Worm (Caenorhabditis elegans) whole organism, young adult: ENCODE data around the gene C44H4.8.

ENCODE experiments used
- C06A6.2 ChIP-seq: fragments of 200-800 bp; sonication (Bioruptor generic); conservative IDR thresholded peaks from 2 replicates; pipeline ENCODE4 v1.3.6; 2022; ENCODE audit warnings: missing genetic modification characterization, missing compliant biosample characterization
- F10E7.11 ChIP-seq: sonication (generic microtip); optimal IDR thresholded peaks from 2 replicates; lab custom pipeline; 2017; ENCODE audit warnings: mild to moderate bottlenecking, missing genetic modification characterization, moderate library complexity, missing compliant biosample characterization
- F33H1.4 ChIP-seq: fragments of 200-800 bp; sonication (Bioruptor generic); IDR thresholded peaks from 2 replicates; pipeline ENCODE4 v1.3.6; 2022; ENCODE audit warnings: missing genetic modification reagents, missing genetic modification characterization, missing compliant biosample characterization
- F57C9.4 ChIP-seq: sonication (generic microtip); optimal IDR thresholded peaks from 2 replicates; lab custom pipeline; 2017; ENCODE audit warnings: mild to moderate bottlenecking, missing genetic modification characterization, missing compliant biosample characterization
- K11D2.4 ChIP-seq: fragments of 200-800 bp; sonication (Bioruptor generic); IDR thresholded peaks from 2 replicates; pipeline ENCODE4 v1.3.6; 2022; ENCODE audit warnings: missing genetic modification reagents, missing genetic modification characterization, missing compliant biosample characterization
- Y79H2A.3 ChIP-seq: fragments of 200-800 bp; sonication (Bioruptor generic); conservative IDR thresholded peaks from 2 replicates; pipeline ENCODE4 v1.3.6; 2022; ENCODE audit warnings: missing genetic modification reagents, missing genetic modification characterization, missing compliant biosample characterization
- aptf-3 ChIP-seq: fragments of 200-800 bp; sonication (Bioruptor generic); IDR thresholded peaks from 2 replicates; pipeline ENCODE4 v1.3.6; 2022; ENCODE audit warnings: missing genetic modification characterization, missing compliant biosample characterization
- atf-7 ChIP-seq: sonication (generic microtip); optimal IDR thresholded peaks from 2 replicates; lab custom pipeline; 2017; ENCODE audit warnings: mild to moderate bottlenecking, missing genetic modification characterization, missing compliant biosample characterization
- bed-2 ChIP-seq: fragments of 200-800 bp; sonication (Bioruptor generic); IDR thresholded peaks from 2 replicates; pipeline ENCODE4 v1.3.6; 2022; ENCODE audit warnings: missing genetic modification reagents, missing genetic modification characterization, missing compliant biosample characterization
- cebp-1 ChIP-seq, 2 experiments: fragments of 200-800 bp in 1 of 2; sonication (Bioruptor generic) in 1 of 2; sonication (generic microtip) in 1 of 2; IDR thresholded peaks in 1 of 2; optimal IDR thresholded peaks in 1 of 2; 2 replicates each; pipeline versions ENCODE4 v1.3.6 to Lab custom; 2017 to 2022; ENCODE audit warnings: missing compliant biosample characterization in 2 of 2, missing genetic modification characterization in 2 of 2, mild to moderate bottlenecking in 1 of 2, missing genetic modification reagents in 1 of 2, moderate library complexity in 1 of 2
- cebp-2 ChIP-seq: fragments of 200-800 bp; sonication (Bioruptor generic); IDR thresholded peaks from 2 replicates; pipeline ENCODE4 v1.3.6; 2022; ENCODE audit warnings: missing genetic modification characterization, missing compliant biosample characterization
- ceh-40 ChIP-seq: fragments of 200-800 bp; sonication (Bioruptor generic); IDR thresholded peaks from 2 replicates; pipeline ENCODE4 v1.3.6; 2022; ENCODE audit warnings: missing genetic modification characterization, missing compliant biosample characterization
- ceh-91 ChIP-seq: fragments of 200-800 bp; sonication (Bioruptor generic); IDR thresholded peaks from 2 replicates; pipeline ENCODE4 v1.3.6; 2022; ENCODE audit warnings: missing genetic modification reagents, missing genetic modification characterization, missing compliant biosample characterization
- dox-1 ChIP-seq: fragments of 200-800 bp; sonication (Bioruptor generic); IDR thresholded peaks from 2 replicates; pipeline ENCODE4 v1.3.6; 2022; ENCODE audit warnings: missing genetic modification reagents, missing genetic modification characterization, missing compliant biosample characterization
- dpl-1 ChIP-seq: fragments of 150-350 bp; optimal IDR thresholded peaks from 2 replicates; lab custom pipeline; 2014; ENCODE audit warnings: missing biosample characterization, missing genetic modification reagents, missing genetic modification characterization
- efl-1 ChIP-seq: fragments of 150-350 bp; optimal IDR thresholded peaks from 2 replicates; lab custom pipeline; 2014; ENCODE audit warnings: missing biosample characterization, missing genetic modification reagents, missing genetic modification characterization
- egrh-3 ChIP-seq: fragments of 200-800 bp; sonication (Bioruptor generic); IDR thresholded peaks from 2 replicates; pipeline ENCODE4 v1.3.6; 2022; ENCODE audit warnings: missing genetic modification reagents, missing genetic modification characterization, missing compliant biosample characterization
- him-1 ChIP-seq: sonication (generic microtip); optimal IDR thresholded peaks from 2 replicates; lab custom pipeline; 2016; ENCODE audit warnings: missing genotype, missing genetic modification reagents, missing genetic modification characterization, missing compliant biosample characterization
- hmg-1.2 ChIP-seq: fragments of 200-800 bp; sonication (Bioruptor generic); IDR thresholded peaks from 2 replicates; pipeline ENCODE4 v1.3.6; 2022; ENCODE audit warnings: missing genetic modification reagents, missing genetic modification characterization, missing compliant biosample characterization
- let-526 ChIP-seq: fragments of 200-800 bp; sonication (Bioruptor generic); IDR thresholded peaks from 2 replicates; pipeline ENCODE4 v1.3.6; 2022; ENCODE audit warnings: missing genetic modification reagents, missing genetic modification characterization, missing compliant biosample characterization
- let-607 ChIP-seq, 2 experiments: fragments of 200-800 bp in 1 of 2; sonication (Bioruptor generic) in 1 of 2; sonication (generic microtip) in 1 of 2; optimal IDR thresholded peaks; 2 replicates each; lab custom pipeline; 2016 to 2018; ENCODE audit warnings: mild to moderate bottlenecking in 2 of 2, missing compliant biosample characterization in 2 of 2, missing genetic modification characterization in 2 of 2, moderate library complexity in 2 of 2, missing genotype in 1 of 2
- lin-35 ChIP-seq, 3 experiments: fragments of 150-350 bp in 2 of 3; sonication (generic microtip) in 1 of 3; optimal IDR thresholded peaks; 2 replicates each; lab custom pipeline; 2014 to 2018; ENCODE audit warnings: missing biosample characterization in 3 of 3, missing genetic modification characterization in 3 of 3, missing genetic modification reagents in 3 of 3
- mcd-1 ChIP-seq: fragments of 200-800 bp; sonication (Bioruptor generic); IDR thresholded peaks from 2 replicates; pipeline ENCODE4 v1.3.6; 2022; ENCODE audit warnings: missing genetic modification reagents, missing genetic modification characterization, missing compliant biosample characterization
- mes-4 ChIP-seq: sonication (generic microtip); optimal IDR thresholded peaks from 2 replicates; lab custom pipeline; 2016; ENCODE audit warnings: missing genotype, missing genetic modification characterization, missing compliant biosample characterization
- nfya-2 ChIP-seq: fragments of 200-800 bp; sonication (Bioruptor generic); IDR thresholded peaks from 2 replicates; pipeline ENCODE4 v1.3.6; 2022; ENCODE audit warnings: missing genetic modification reagents, missing genetic modification characterization, missing compliant biosample characterization
- nfyb-1 ChIP-seq: fragments of 200-800 bp; sonication (Bioruptor generic); IDR thresholded peaks from 2 replicates; pipeline ENCODE4 v1.3.6; 2022; ENCODE audit warnings: missing genetic modification reagents, missing genetic modification characterization, missing compliant biosample characterization
- nhr-120 ChIP-seq: fragments of 200-800 bp; sonication (Bioruptor generic); IDR thresholded peaks from 2 replicates; pipeline ENCODE4 v1.3.6; 2022; ENCODE audit warnings: missing genetic modification characterization, missing compliant biosample characterization
- nhr-80 ChIP-seq: sonication (generic microtip); optimal IDR thresholded peaks from 2 replicates; lab custom pipeline; 2016; ENCODE audit warnings: missing genetic modification characterization, missing compliant biosample characterization
- nhr-90 ChIP-seq: sonication (generic microtip); optimal IDR thresholded peaks from 2 replicates; lab custom pipeline; 2016; ENCODE audit warnings: missing genotype, mild to moderate bottlenecking, missing genetic modification characterization, missing compliant biosample characterization
- rcor-1 ChIP-seq: fragments of 200-800 bp; sonication (Bioruptor generic); IDR thresholded peaks from 2 replicates; pipeline ENCODE4 v1.3.6; 2022; ENCODE audit warnings: missing genetic modification reagents, missing genetic modification characterization, missing compliant biosample characterization
- rec-8 ChIP-seq, 2 experiments: sonication (generic microtip); optimal IDR thresholded peaks; 2 replicates each; lab custom pipeline; 2016; ENCODE audit warnings: mild to moderate bottlenecking in 2 of 2, missing genetic modification characterization in 2 of 2, missing genetic modification reagents in 2 of 2, missing genotype in 2 of 2, missing biosample characterization in 1 of 2, missing compliant biosample characterization in 1 of 2, moderate library complexity in 1 of 2
- sdz-38 ChIP-seq: sonication (generic microtip); optimal IDR thresholded peaks from 2 replicates; lab custom pipeline; 2016; ENCODE audit warnings: missing genotype, missing genetic modification characterization, missing compliant biosample characterization
- sea-2 ChIP-seq: fragments of 200-800 bp; sonication (Bioruptor generic); IDR thresholded peaks from 2 replicates; pipeline ENCODE4 v1.3.6; 2022; ENCODE audit warnings: missing genetic modification characterization, missing compliant biosample characterization
- unc-62 ChIP-seq: fragments of 150-350 bp; optimal IDR thresholded peaks from 2 replicates; lab custom pipeline; 2014; ENCODE audit warnings: missing biosample characterization, missing genetic modification reagents, missing genetic modification characterization
- xnd-1 ChIP-seq: sonication (generic microtip); optimal IDR thresholded peaks from 2 replicates; lab custom pipeline; 2016; ENCODE audit warnings: missing genotype, missing genetic modification reagents, missing genetic modification characterization, missing compliant biosample characterization
- zfh-2 ChIP-seq: fragments of 200-800 bp; sonication (Bioruptor generic); conservative IDR thresholded peaks from 2 replicates; pipeline ENCODE4 v1.3.6; 2022; ENCODE audit warnings: missing genetic modification reagents, missing genetic modification characterization, missing compliant biosample characterization
- ztf-25 ChIP-seq: fragments of 200-800 bp; sonication (Bioruptor generic); IDR thresholded peaks from 2 replicates; pipeline ENCODE4 v1.3.6; 2022; ENCODE audit warnings: missing genetic modification reagents, missing genetic modification characterization, missing compliant biosample characterization
- ztf-28 ChIP-seq: fragments of 200-800 bp; sonication (Bioruptor generic); IDR thresholded peaks from 2 replicates; pipeline ENCODE4 v1.3.6; 2022; ENCODE audit warnings: missing genetic modification reagents, missing genetic modification characterization, missing compliant biosample characterization
- ztf-3 ChIP-seq: fragments of 200-800 bp; sonication (Bioruptor generic); optimal IDR thresholded peaks from 2 replicates; lab custom pipeline; 2018; ENCODE audit warnings: mild to moderate bottlenecking, missing genetic modification characterization, missing compliant biosample characterization

The C44H4.8 gene

DNA sequence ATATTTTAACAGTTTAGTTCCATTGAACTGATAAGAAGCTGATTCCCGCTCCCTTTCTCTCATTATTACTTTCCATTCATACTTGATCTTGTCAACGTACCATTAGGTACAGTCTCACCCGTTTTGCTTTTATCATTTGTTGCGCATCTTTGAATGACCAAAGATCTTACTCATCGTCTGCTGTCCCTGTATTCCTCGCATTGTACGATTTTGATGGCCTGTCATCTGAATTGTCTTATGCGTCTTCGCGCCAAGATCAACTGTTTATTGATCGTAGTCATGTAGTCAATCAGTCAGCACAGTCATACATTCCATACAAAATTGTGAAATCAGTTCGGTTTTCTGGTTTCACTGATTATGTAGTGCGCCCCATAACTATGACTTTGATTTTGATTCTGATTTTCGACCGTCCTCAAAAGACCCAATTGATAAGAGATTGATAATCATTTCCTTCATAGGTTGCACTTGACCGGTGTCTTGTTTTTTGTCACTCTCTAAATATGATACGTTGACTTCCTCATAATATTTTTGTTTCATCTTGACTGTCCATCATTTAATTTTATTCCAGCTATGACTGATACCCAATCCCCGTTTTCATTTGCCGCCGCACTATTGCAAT, 36.9 kb upstream of the C44H4.8 start, which contains the start of gene nhr-3:
TSS of gene nhr-3 (plus strand) at position 569 of the 619 bp plus-strand sequence.
- TF ChIP-seq nhr-80 (tag; lab: Kevin White, UChicago) (peak; percentile 87), hmg-1.2 (GFP tag; lab: Robert Waterston, UW) (0 out of 2 replicates have a peak, but pooled peaks have one; percentile 15), unc-62 (GFP tag; lab: Kevin White, UChicago) (peak; percentile 12), dpl-1 (GFP tag; lab: Kevin White, UChicago) (no peak), bed-2 (no peak), cebp-1 (GFP tag; IDR thresholded peaks at IDR 0.05; lab: Robert Waterston, UW) (peak; percentile 66; the same call in 1 of the 2 replicates), cebp-1 (tag; optimal IDR thresholded peaks at IDR 0.05; lab: Kevin White, UChicago) (peak; percentile 85)

DNA sequence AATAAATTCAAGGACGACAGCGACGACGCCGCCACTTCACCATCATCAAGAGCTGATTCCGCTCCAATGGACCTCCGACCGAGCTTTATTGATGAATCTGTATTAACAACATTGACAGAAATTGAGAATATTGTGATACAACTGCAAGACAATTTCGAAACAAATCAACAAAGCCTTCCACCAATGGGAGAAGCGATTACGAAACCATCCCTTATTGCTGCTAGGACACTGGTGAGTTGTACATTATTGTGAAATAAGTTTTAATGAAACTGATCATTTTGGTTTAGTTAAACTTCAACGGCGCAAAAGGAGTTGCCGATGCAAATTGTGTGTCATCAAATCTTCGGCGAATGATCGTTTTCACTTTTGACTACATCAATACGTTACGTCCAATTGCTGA, 35.8 kb upstream of the C44H4.8 start:
- TF ChIP-seq mcd-1 (GFP tag; lab: Robert Waterston, UW), result no peak
- TF ChIP-seq aptf-3 (GFP tag; lab: Robert Waterston, UW), result no peak
- no peak for TF ChIP-seq rcor-1
- 0 out of 2 replicates have a peak, but pooled peaks have one; percentile 25 for TF ChIP-seq cebp-1 (GFP tag; IDR thresholded peaks at IDR 0.05; lab: Robert Waterston, UW)
- peak; percentile 93 for TF ChIP-seq cebp-1 (tag; optimal IDR thresholded peaks at IDR 0.05; lab: Kevin White, UChicago)
- 0 out of 2 replicates have a peak, but pooled peaks have one; percentile 34 for TF ChIP-seq nfyb-1 (GFP tag; lab: Robert Waterston, UW)
- no peak for TF ChIP-seq rec-8 (tag; optimal IDR thresholded peaks at IDR 0.05; lab: Kevin White, UChicago)
- TF ChIP-seq dox-1 (GFP tag; lab: Robert Waterston, UW), result no peak
- no peak for TF ChIP-seq atf-7 (tag; lab: Kevin White, UChicago)
- TF ChIP-seq, all 124 proteins: peak for 2

DNA sequence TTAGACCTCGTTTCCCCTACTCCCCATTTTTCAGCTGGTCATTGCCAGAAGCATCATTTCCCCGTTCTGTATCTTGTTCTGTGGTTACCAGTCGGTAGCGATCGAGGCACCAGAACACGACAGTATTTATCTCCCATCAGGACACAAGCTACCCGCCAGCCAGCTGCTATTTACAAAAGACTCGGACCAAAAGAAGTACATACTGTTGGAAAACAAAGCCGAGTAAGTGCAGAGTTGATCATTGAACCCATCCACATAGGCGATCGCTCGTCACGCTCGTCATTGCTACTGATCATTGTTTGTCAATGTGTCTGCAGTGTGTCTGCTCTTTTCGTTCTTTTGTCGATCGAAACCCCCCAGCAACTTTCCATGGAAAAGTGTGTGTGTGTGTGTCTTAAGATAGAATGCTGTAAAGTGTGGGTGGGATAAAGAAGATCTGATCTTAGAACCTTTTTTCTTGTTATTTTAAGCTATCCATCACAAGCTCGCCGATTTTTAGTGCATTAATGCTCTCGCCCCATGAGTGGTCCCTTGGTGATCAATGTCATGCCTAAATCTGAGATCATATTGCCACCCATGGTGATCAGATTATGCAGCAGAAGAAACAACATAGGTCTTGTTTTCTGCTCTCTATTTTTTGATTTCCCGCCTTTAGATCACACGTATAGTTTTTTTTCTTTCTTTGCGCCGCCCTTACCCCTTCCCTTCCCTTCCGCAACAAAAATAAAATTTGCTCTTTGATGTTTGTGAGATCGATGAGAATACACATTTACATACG, 35.2 kb upstream of the C44H4.8 start:
- TF ChIP-seq xnd-1, result no peak
- peak; percentile 7; the same call in 1 of the 2 replicates for TF ChIP-seq hmg-1.2 (GFP tag; lab: Robert Waterston, UW)

DNA sequence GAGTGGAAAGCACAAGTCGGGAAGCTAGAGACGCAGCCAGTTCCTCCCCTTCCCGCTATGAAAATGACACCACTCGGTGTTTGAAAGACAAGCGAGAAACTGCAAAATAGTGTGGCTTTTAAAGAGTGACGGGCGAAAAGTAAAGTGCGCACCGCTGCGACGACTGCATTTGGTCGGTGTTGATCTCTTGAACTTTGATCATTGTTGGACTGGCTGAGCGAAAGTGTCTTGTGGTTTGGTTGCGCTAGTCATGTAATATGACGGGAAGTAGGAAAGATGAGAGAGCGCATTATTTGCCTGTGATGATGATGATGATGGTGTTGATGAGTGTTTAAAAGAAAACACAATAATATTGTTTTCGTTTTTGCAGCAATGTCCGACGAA, 34.6 kb upstream of the C44H4.8 start:
- no peak for TF ChIP-seq lin-35 (GFP tag; optimal IDR thresholded peaks at IDR 0.05; lab: Kevin White, UChicago)
- TF ChIP-seq nhr-90, result peak; percentile 73
- peak; percentile 99 for TF ChIP-seq nhr-80 (tag; lab: Kevin White, UChicago)
- TF ChIP-seq him-1 (tag; lab: Kevin White, UChicago), result no peak
- TF ChIP-seq sea-2 (GFP tag; lab: Robert Waterston, UW), result no peak
- no peak for TF ChIP-seq ztf-25 (GFP tag; lab: Robert Waterston, UW)
- TF ChIP-seq egrh-3 (GFP tag; lab: Robert Waterston, UW), result no peak
- no peak for TF ChIP-seq aptf-3 (GFP tag; lab: Robert Waterston, UW)
- no peak for TF ChIP-seq cebp-2 (GFP tag; lab: Robert Waterston, UW)
- TF ChIP-seq C06A6.2, result peak; percentile 75
- TF ChIP-seq F33H1.4 (GFP tag; lab: Robert Waterston, UW), result no peak
- no peak for TF ChIP-seq mes-4 (tag; lab: Kevin White, UChicago)
- TF ChIP-seq ceh-91 (GFP tag; lab: Robert Waterston, UW), result no peak
- TF ChIP-seq ztf-3 (GFP tag; lab: Kevin White, UChicago), result peak; percentile 10
- TF ChIP-seq ztf-28 (GFP tag; lab: Robert Waterston, UW), result no peak
- TF ChIP-seq cebp-1 (GFP tag; IDR thresholded peaks at IDR 0.05; lab: Robert Waterston, UW), result peak; percentile 48; the same call in 1 of the 2 replicates
- TF ChIP-seq cebp-1 (tag; optimal IDR thresholded peaks at IDR 0.05; lab: Kevin White, UChicago), result peak; percentile 90
- TF ChIP-seq dpl-1 (GFP tag; lab: Kevin White, UChicago), result no peak
- no peak for TF ChIP-seq F57C9.4
- no peak for TF ChIP-seq F10E7.11
- peak; percentile 79 for TF ChIP-seq zfh-2 (GFP tag; lab: Robert Waterston, UW)
- TF ChIP-seq let-607 (tag; optimal IDR thresholded peaks at IDR 0.05; lab: Kevin White, UChicago), result peak; percentile 9 to 37
- no peak for TF ChIP-seq nhr-120 (GFP tag; lab: Robert Waterston, UW)
- peak; percentile 78 for TF ChIP-seq K11D2.4 (GFP tag; lab: Robert Waterston, UW)
- peak; percentile 27; the same call in 1 of the 2 replicates for TF ChIP-seq let-526 (GFP tag; lab: Robert Waterston, UW)
- TF ChIP-seq nfya-2 (GFP tag; lab: Robert Waterston, UW), result no peak
- TF ChIP-seq sdz-38 (tag; lab: Kevin White, UChicago), result no peak
- no peak for TF ChIP-seq efl-1 (GFP tag; lab: Kevin White, UChicago)
- peak; percentile 92 for TF ChIP-seq atf-7 (tag; lab: Kevin White, UChicago)
- no peak for TF ChIP-seq Y79H2A.3 (GFP tag; lab: Robert Waterston, UW)
- no peak for TF ChIP-seq ceh-40
